Fruit fly (Drosophila melanogaster): ENCODE results near the gene Snoo.

Snoo gene

DNA sequence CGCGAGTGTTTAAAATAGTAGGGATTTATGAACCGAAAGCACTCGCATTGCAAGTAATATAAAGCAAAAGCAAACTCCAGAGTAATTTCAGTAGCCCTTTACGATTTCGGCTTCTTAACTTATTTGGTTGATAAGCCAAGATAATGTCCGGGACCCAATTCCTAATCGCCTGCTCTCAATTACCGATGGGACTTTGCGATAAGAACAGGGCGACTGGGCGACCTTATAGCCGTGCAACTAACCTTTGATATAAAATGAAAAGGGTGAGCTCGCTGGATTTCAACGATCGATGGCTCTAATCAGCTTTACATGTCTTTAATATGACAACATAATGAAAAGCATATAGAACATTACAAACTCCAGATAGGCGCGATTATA lies 14.1 kb upstream of the Snoo start, which contains the start of gene CG7227 (continued):
- TF ChIP-seq pros (GFP tag; optimal IDR thresholded peaks at IDR 0.05), result peak; percentile 35
- peak; percentile 78; the same call in 1 of the 3 replicates for TF ChIP-seq CG2199 (GFP tag; IDR thresholded peaks at IDR 0.05)
- TF ChIP-seq CG12769 (tag; optimal IDR thresholded peaks at IDR 0.05), result peak; percentile 24
- peak; percentile 59; the same call in 1 of the 4 replicates for TF ChIP-seq chinmo (GFP tag; IDR thresholded peaks at IDR 0.05; ENCODE audit: partially characterized antibody)
- TF ChIP-seq CG12104 (GFP tag; optimal IDR thresholded peaks at IDR 0.05), result no peak
- no peak for TF ChIP-seq dan (GFP tag; IDR thresholded peaks at IDR 0.05)
- no peak for TF ChIP-seq CG15073 (GFP tag; optimal IDR thresholded peaks at IDR 0.05)
- TF ChIP-seq CG31388 (GFP tag; optimal IDR thresholded peaks at IDR 0.05), result no peak
- TF ChIP-seq exex (tag; optimal IDR thresholded peaks at IDR 0.05), result peak; percentile 97
- no peak for TF ChIP-seq CG9727 (GFP tag; optimal IDR thresholded peaks at IDR 0.05)
- TF ChIP-seq slou (GFP tag; optimal IDR thresholded peaks at IDR 0.05), result no peak
- TF ChIP-seq grn (GFP tag; optimal IDR thresholded peaks at IDR 0.05), result peak; percentile 96
- TF ChIP-seq GATAe (GFP tag; conservative IDR thresholded peaks at IDR 0.05), result 0 out of 2 replicates have a peak, but pooled peaks have one; percentile 11
- no peak for TF ChIP-seq vfl (GFP tag; optimal IDR thresholded peaks at IDR 0.05)
- TF ChIP-seq onecut (GFP tag; IDR thresholded peaks at IDR 0.05), result 0 out of 2 replicates have a peak, but pooled peaks have one; percentile 1

DNA sequence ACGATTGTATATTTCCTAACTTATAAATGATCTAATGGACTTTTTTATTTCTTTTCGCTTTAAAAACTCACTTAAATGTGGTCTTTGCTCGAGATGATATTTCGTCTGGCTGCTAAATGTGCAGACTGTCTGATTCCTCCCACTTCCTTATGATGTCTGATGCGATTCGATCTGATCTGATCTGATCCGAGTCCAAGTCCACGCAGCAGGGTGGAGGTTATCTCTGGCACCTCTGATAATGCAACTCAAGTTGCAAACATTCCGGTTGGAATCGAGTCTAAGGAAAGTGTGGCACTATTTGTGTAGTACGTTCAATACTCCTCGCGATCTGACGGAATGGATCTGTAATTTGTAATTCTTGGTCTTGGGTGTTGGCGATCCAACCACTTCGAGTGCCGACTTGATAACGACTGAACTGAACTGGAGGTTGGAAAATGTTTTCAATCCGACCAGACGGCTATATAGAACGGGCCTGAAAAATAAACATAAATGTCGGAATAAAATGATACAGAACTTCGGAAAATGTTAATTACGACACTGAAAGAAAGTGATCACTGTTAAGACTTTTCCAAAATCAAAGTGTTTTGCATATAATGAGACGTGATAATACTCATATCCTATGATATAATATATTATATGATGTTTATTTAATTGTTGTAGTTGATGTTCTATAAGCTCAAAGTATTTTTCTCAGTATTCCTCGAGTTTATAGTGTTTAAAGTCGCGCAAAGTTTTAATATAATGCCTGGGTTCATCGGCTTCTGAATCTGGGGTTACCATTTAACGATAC lies 13.5 kb upstream of the Snoo start:
- TF ChIP-seq MBD-R2 (GFP tag; IDR thresholded peaks at IDR 0.05) (no peak), Blimp-1 (GFP tag; optimal IDR thresholded peaks at IDR 0.05) (peak; percentile 44), CG17802 (tag; optimal IDR thresholded peaks at IDR 0.05) (no peak), unc-4 (GFP tag; IDR thresholded peaks at IDR 0.05; ENCODE audit: partially characterized antibody) (no peak), CG2712 (tag; optimal IDR thresholded peaks at IDR 0.05) (peak; percentile 59), GATAe (GFP tag; conservative IDR thresholded peaks at IDR 0.05) (no peak), CG11695 (GFP tag; IDR thresholded peaks at IDR 0.05) (no peak), CG13123 (GFP tag; optimal IDR thresholded peaks at IDR 0.05) (no peak), CG14965 (GFP tag; optimal IDR thresholded peaks at IDR 0.05; ENCODE audit: borderline replicate concordance) (no peak), Mrtf (GFP tag; IDR thresholded peaks at IDR 0.05) (no peak), Gsc (GFP tag; IDR thresholded peaks at IDR 0.05) (no peak), onecut (GFP tag; IDR thresholded peaks at IDR 0.05) (0 out of 2 replicates have a peak, but pooled peaks have one; percentile 7), pfk (GFP tag; optimal IDR thresholded peaks at IDR 0.05) (no peak), CG9215 (GFP tag; IDR thresholded peaks at IDR 0.05) (no peak), CG18262 (tag; optimal IDR thresholded peaks at IDR 0.05) (peak; percentile 63), HLH3B (GFP tag; IDR thresholded peaks at IDR 0.05) (no peak), CG2678 (tag; optimal IDR thresholded peaks at IDR 0.05) (peak; percentile 47), CG16813 (GFP tag; IDR thresholded peaks at IDR 0.05; ENCODE audit: partially characterized antibody) (no peak), CG8478 (optimal IDR thresholded peaks at IDR 0.05) (no peak), CG7963 (GFP tag; IDR thresholded peaks at IDR 0.05; ENCODE audit: partially characterized antibody) (no peak), CG12155 (GFP tag; optimal IDR thresholded peaks at IDR 0.05) (no peak), CG9727 (GFP tag; optimal IDR thresholded peaks at IDR 0.05) (peak; percentile 11), toy (GFP tag; IDR thresholded peaks at IDR 0.05) (no peak), CG15011 (GFP tag; optimal IDR thresholded peaks at IDR 0.05) (no peak), Antp (GFP tag; optimal IDR thresholded peaks at IDR 0.05) (no peak), CG7987 (GFP tag; optimal IDR thresholded peaks at IDR 0.05) (no peak), Vsx1 (GFP tag; optimal IDR thresholded peaks at IDR 0.05) (no peak), sd (tag; optimal IDR thresholded peaks at IDR 0.05) (no peak), bsh (GFP tag; optimal IDR thresholded peaks at IDR 0.05) (peak in 1 of 2 experiments; percentile 27), Ada2b (GFP tag; IDR thresholded peaks at IDR 0.05) (no peak), Trl (optimal IDR thresholded peaks at IDR 0.05) (no peak), Trl (GFP tag; optimal IDR thresholded peaks at IDR 0.05) (no peak), Asciz (GFP tag; optimal IDR thresholded peaks at IDR 0.05) (peak; percentile 36), CG4424 (GFP tag; optimal IDR thresholded peaks at IDR 0.05) (no peak), CG2120 (GFP tag; optimal IDR thresholded peaks at IDR 0.05) (no peak), CG8359 (GFP tag; optimal IDR thresholded peaks at IDR 0.05; ENCODE audit: borderline replicate concordance) (no peak)

Data from whole organism, embryonic.